Worm (Caenorhabditis elegans): ENCODE results near the gene Y50D7A.13.

Gene Y50D7A.13

DNA sequence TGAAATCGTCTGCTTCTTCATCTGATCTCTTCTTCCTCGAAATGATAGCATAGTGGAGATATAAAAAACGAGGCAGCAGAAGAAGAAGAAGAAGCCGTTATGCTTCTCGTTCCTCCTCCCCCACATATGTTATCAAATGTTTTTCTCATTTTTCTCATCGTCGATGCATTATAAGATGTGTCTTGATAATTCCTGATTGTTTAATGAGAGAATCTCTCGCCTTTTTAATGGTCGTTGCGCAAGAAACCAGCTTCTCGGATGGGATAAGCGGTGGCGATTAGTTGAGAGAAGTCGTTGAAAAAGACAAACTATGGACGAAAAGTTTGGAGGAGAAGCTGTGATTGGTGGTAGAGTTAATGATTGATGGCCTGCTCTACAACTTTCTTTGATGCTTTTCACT lies at the start of gene Y50D7A.13:
Gene Y50D7A.13, minus strand, starts transcription at position 101 of the 400 bp plus-strand sequence.
- TF ChIP-seq Y48G9A.11 (GFP tag; IDR thresholded peaks at IDR 0.05) = no peak
- TF ChIP-seq unc-130 (GFP tag; optimal IDR thresholded peaks at IDR 0.05) = no peak
- TF ChIP-seq madf-5 (GFP tag; IDR thresholded peaks at IDR 0.05) = no peak
- TF ChIP-seq mxl-2 (GFP tag; conservative IDR thresholded peaks at IDR 0.05) = no peak
- TF ChIP-seq ama-1 (optimal IDR thresholded peaks at IDR 0.05) = no peak
- TF ChIP-seq nhr-76 (tag; optimal IDR thresholded peaks at IDR 0.05) = no peak
- no peak for TF ChIP-seq nhr-42 (GFP tag; IDR thresholded peaks at IDR 0.05)
- TF ChIP-seq ztf-11 (tag; optimal IDR thresholded peaks at IDR 0.05) = no peak
- TF ChIP-seq jun-1 (tag; optimal IDR thresholded peaks at IDR 0.05) = no peak
- TF ChIP-seq unc-62 (GFP tag; optimal IDR thresholded peaks at IDR 0.05 in 1 of 2) = no peak
- TF ChIP-seq unc-62 (tag; optimal IDR thresholded peaks at IDR 0.05) = no peak
- TF ChIP-seq nhr-11 (tag; optimal IDR thresholded peaks at IDR 0.05) = no peak
- TF ChIP-seq mxl-3 (GFP tag; optimal IDR thresholded peaks at IDR 0.05) = no peak
- no peak for TF ChIP-seq fos-1 (tag; optimal IDR thresholded peaks at IDR 0.05)
- no peak for TF ChIP-seq snpc-1.2 (GFP tag; IDR thresholded peaks at IDR 0.05)

DNA sequence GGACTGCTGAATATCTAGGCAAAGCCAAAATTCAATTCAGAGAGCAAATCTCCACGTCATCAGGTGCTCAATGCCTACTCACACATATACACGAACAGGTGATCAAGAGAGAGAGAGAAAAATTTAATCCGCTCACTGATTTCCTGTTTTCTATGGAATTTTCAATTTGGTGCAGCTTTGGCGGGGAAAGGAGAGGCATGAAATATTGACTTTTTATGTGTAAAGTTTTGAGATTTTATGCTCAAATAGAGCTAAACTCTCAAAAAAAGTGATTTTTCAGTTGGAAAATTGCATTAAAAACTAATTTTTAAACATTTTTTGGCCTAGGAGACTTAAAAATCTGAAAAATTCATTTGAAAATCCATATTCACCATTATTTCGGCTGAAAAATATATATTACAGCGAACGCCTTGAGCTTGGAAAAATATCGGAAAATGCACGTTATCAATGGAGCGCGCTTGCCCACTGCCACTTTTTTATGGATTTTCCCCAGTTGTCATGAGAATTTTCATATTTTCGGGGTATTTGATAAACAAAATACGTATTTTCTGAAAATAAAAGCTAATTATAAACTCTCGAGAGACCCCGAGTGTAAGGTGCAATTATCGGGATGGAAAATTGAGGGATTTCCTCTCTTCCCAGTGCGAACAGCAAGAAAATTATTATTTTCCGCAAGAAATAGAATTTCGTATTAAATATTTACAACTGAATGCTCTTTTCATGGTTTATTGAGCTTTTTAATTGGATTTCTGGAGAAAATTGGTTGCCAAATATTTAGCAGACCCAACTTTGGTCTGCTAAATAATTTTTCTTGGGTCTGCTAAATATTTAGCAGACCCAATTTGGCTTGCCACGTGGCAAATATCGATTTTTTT lies 49.2 kb upstream of the Y50D7A.13 start:
- TF ChIP-seq zip-11 (GFP tag; IDR thresholded peaks at IDR 0.05) (no peak), T26A8.4 (GFP tag; IDR thresholded peaks at IDR 0.05) (peak; percentile 53), zfp-3 (GFP tag; conservative IDR thresholded peaks at IDR 0.05) (no peak), F37D6.2 (tag; optimal IDR thresholded peaks at IDR 0.05) (peak; percentile 12), F44E2.7 (GFP tag; IDR thresholded peaks at IDR 0.05) (no peak), ceh-32 (tag; optimal IDR thresholded peaks at IDR 0.05; ENCODE audit: poor library complexity) (no peak), daf-12 (tag; optimal IDR thresholded peaks at IDR 0.05) (no peak), lin-1 (GFP tag; IDR thresholded peaks at IDR 0.05) (no peak), rbr-2 (tag; optimal IDR thresholded peaks at IDR 0.05) (peak; percentile 45), lsy-2 (tag; optimal IDR thresholded peaks at IDR 0.05) (peak in 1 of 2 experiments; percentile 26), cey-2 (tag; optimal IDR thresholded peaks at IDR 0.05; ENCODE audit: borderline replicate concordance, insufficient read depth) (no peak), nhr-28 (tag; optimal IDR thresholded peaks at IDR 0.05) (no peak), F26F4.8 (GFP tag; conservative IDR thresholded peaks at IDR 0.05) (no peak), php-3 (GFP tag; IDR thresholded peaks at IDR 0.05) (peak; percentile 63; the same call in 1 of the 2 replicates), Y75B8A.6 (GFP tag; IDR thresholded peaks at IDR 0.05) (no peak), tra-1 (GFP tag; IDR thresholded peaks at IDR 0.05) (no peak), pqm-1 (tag; optimal IDR thresholded peaks at IDR 0.05) (no peak), spr-3 (GFP tag; optimal IDR thresholded peaks at IDR 0.05) (no peak), nhr-48 (tag; optimal IDR thresholded peaks at IDR 0.05) (peak; percentile 55), R02D3.7 (tag; optimal IDR thresholded peaks at IDR 0.05) (no peak), lin-15B (tag; optimal IDR thresholded peaks at IDR 0.05) (no peak), nhr-77 (tag; optimal IDR thresholded peaks at IDR 0.05) (no peak), ceh-62 (tag; optimal IDR thresholded peaks at IDR 0.05) (no peak), nhr-237 (tag; optimal IDR thresholded peaks at IDR 0.05) (no peak), daf-19 (GFP tag; conservative IDR thresholded peaks at IDR 0.05) (0 out of 2 replicates have a peak, but pooled peaks have one; percentile 38), unc-39 (tag; optimal IDR thresholded peaks at IDR 0.05) (no peak), nhr-6 (tag; optimal IDR thresholded peaks at IDR 0.05) (peak; percentile 5), ctbp-1 (GFP tag; IDR thresholded peaks at IDR 0.05) (peak; percentile 64; the same call in 1 of the 2 replicates), lir-3 (tag; optimal IDR thresholded peaks at IDR 0.05) (no peak), tag-97 (GFP tag; IDR thresholded peaks at IDR 0.05) (no peak), saeg-2 (GFP tag; IDR thresholded peaks at IDR 0.05) (0 out of 2 replicates have a peak, but pooled peaks have one; percentile 6), egl-27 (tag; optimal IDR thresholded peaks at IDR 0.05) (no peak), vab-7 (GFP tag; IDR thresholded peaks at IDR 0.05) (no peak), set-16 (GFP tag; IDR thresholded peaks at IDR 0.05) (no peak), aha-1 (tag) (peak; percentile 84), ztf-11 (tag; optimal IDR thresholded peaks at IDR 0.05) (no peak), zfp-2 (tag; optimal IDR thresholded peaks at IDR 0.05) (no peak)

Data from whole organism, L4 larva.